Worm (Caenorhabditis elegans): Measurements from ENCODE around the gene col-87.

Gene col-87

ce11 chrII:14050506-14050905 is 44.0 kb downstream of the col-87 start (continued):
- TF ChIP-seq spr-3 (GFP tag; optimal IDR thresholded peaks at IDR 0.05) (no peak), T26A8.4 (GFP tag; IDR thresholded peaks at IDR 0.05) (0 out of 2 replicates have a peak, but pooled peaks have one; percentile 20), tra-1 (GFP tag; IDR thresholded peaks at IDR 0.05) (peak; percentile 74), ztf-7 (tag; optimal IDR thresholded peaks at IDR 0.05) (no peak), lin-29 (GFP tag; IDR thresholded peaks at IDR 0.05) (0 out of 2 replicates have a peak, but pooled peaks have one; percentile 19), egl-43 (GFP tag; IDR thresholded peaks at IDR 0.05) (no peak), ceh-62 (tag; optimal IDR thresholded peaks at IDR 0.05) (no peak), dpl-1 (GFP tag; optimal IDR thresholded peaks at IDR 0.05) (peak; percentile 29), set-16 (GFP tag; IDR thresholded peaks at IDR 0.05) (no peak), nhr-25 (tag; optimal IDR thresholded peaks at IDR 0.05; ENCODE audit: borderline replicate concordance, insufficient read depth) (peak; percentile 44), nhr-28 (tag; optimal IDR thresholded peaks at IDR 0.05) (peak; percentile 89), dve-1 (tag; optimal IDR thresholded peaks at IDR 0.05; ENCODE audit: insufficient read depth) (peak; percentile 90), lin-1 (GFP tag; IDR thresholded peaks at IDR 0.05) (0 out of 2 replicates have a peak, but pooled peaks have one; percentile 48), lin-38 (GFP tag; IDR thresholded peaks at IDR 0.05) (peak; percentile 91), lsy-2 (tag; optimal IDR thresholded peaks at IDR 0.05) (peak in 1 of 2 experiments; percentile 61), hif-1 (tag; optimal IDR thresholded peaks at IDR 0.05) (peak in 1 of 2 experiments; percentile 78)

ce11 chrII:14049097-14049496 is 45.4 kb downstream of the col-87 start:
- TF ChIP-seq unc-39 (tag; optimal IDR thresholded peaks at IDR 0.05) (no peak), F49E8.2 (tag; optimal IDR thresholded peaks at IDR 0.05; ENCODE audit: borderline replicate concordance) (no peak), spr-1 (tag; optimal IDR thresholded peaks at IDR 0.05) (no peak), rbr-2 (tag; optimal IDR thresholded peaks at IDR 0.05) (no peak), nhr-28 (tag; optimal IDR thresholded peaks at IDR 0.05) (peak; percentile 98), Y5F2A.4 (GFP tag; optimal IDR thresholded peaks at IDR 0.05) (no peak), hlh-30 (tag; optimal IDR thresholded peaks at IDR 0.05; ENCODE audit: insufficient read depth) (peak; percentile 67), hlh-11 (tag; optimal IDR thresholded peaks at IDR 0.05) (peak; percentile 91), dmd-6 (GFP tag; IDR thresholded peaks at IDR 0.05) (peak; percentile 92), nhr-48 (tag; optimal IDR thresholded peaks at IDR 0.05) (peak; percentile 72), lsy-2 (tag; optimal IDR thresholded peaks at IDR 0.05) (peak in 1 of 2 experiments; percentile 60), ZK337.2 (GFP tag; IDR thresholded peaks at IDR 0.05) (no peak), tra-1 (GFP tag; IDR thresholded peaks at IDR 0.05) (0 out of 2 replicates have a peak, but pooled peaks have one; percentile 39), hif-1 (tag; optimal IDR thresholded peaks at IDR 0.05) (peak in 1 of 2 experiments; percentile 15), mdl-1 (tag; optimal IDR thresholded peaks at IDR 0.05) (peak; percentile 56 to 91), arid-1 (GFP tag; conservative IDR thresholded peaks at IDR 0.05) (no peak), unc-62 (GFP tag; optimal IDR thresholded peaks at IDR 0.05 in 1 of 2) (peak in 1 of 2 experiments; percentile 67), unc-62 (tag; optimal IDR thresholded peaks at IDR 0.05) (no peak), set-16 (GFP tag; IDR thresholded peaks at IDR 0.05) (no peak), zfp-2 (tag; optimal IDR thresholded peaks at IDR 0.05) (no peak), dmd-8 (GFP tag; IDR thresholded peaks at IDR 0.05) (no peak), daf-12 (tag; optimal IDR thresholded peaks at IDR 0.05) (no peak), fkh-10 (GFP tag; optimal IDR thresholded peaks at IDR 0.05) (no peak), R02D3.7 (tag; optimal IDR thresholded peaks at IDR 0.05) (no peak), snpc-1.2 (GFP tag; IDR thresholded peaks at IDR 0.05) (no peak), daf-16 (GFP tag; optimal IDR thresholded peaks at IDR 0.05) (no peak), daf-16 (tag; optimal IDR thresholded peaks at IDR 0.05) (peak; percentile 48), F37D6.2 (tag; optimal IDR thresholded peaks at IDR 0.05) (no peak), ces-1 (GFP tag; optimal IDR thresholded peaks at IDR 0.05) (no peak), pqm-1 (tag; optimal IDR thresholded peaks at IDR 0.05) (peak; percentile 82), hmg-1.1 (GFP tag; IDR thresholded peaks at IDR 0.05) (no peak), F10B5.3 (tag; optimal IDR thresholded peaks at IDR 0.05) (no peak), nhr-77 (tag; optimal IDR thresholded peaks at IDR 0.05) (peak; percentile 96), nhr-10 (tag; optimal IDR thresholded peaks at IDR 0.05) (no peak), dve-1 (tag; optimal IDR thresholded peaks at IDR 0.05; ENCODE audit: insufficient read depth) (peak; percentile 66), zag-1 (tag; optimal IDR thresholded peaks at IDR 0.05) (no peak), nhr-76 (tag; optimal IDR thresholded peaks at IDR 0.05) (no peak), mes-2 (tag; optimal IDR thresholded peaks at IDR 0.05; ENCODE audit: poor library complexity, severe bottlenecking) (peak; percentile 66), lin-13 (GFP tag; optimal IDR thresholded peaks at IDR 0.05) (peak; percentile 15), lin-1 (GFP tag; IDR thresholded peaks at IDR 0.05) (no peak)

All from whole organism, L4 larva.